Fruit fly (Drosophila melanogaster): Measurements from ENCODE around the gene CG13272.

Gene CG13272

dm6 chr2L:16837158-16837557 is 32.5 kb downstream of the CG13272 start, which contains the start of gene Nepl9:
Nepl9 (minus strand) TSS chr2L:16837258.
- TF ChIP-seq CG8301 (tag; optimal IDR thresholded peaks at IDR 0.05) (no peak), EcR (GFP tag; optimal IDR thresholded peaks at IDR 0.05) (no peak), fd96Ca (GFP tag; IDR thresholded peaks at IDR 0.05) (no peak), rn (GFP tag; IDR thresholded peaks at IDR 0.05) (no peak), CG9948 (tag; optimal IDR thresholded peaks at IDR 0.05) (no peak), gl (tag; optimal IDR thresholded peaks at IDR 0.05) (no peak), CG17806 (tag; optimal IDR thresholded peaks at IDR 0.05) (no peak), Pif1A (GFP tag; optimal IDR thresholded peaks at IDR 0.05) (no peak), Snoo (tag; optimal IDR thresholded peaks at IDR 0.05) (no peak), CG14655 (GFP tag; optimal IDR thresholded peaks at IDR 0.05) (no peak)

DNA sequence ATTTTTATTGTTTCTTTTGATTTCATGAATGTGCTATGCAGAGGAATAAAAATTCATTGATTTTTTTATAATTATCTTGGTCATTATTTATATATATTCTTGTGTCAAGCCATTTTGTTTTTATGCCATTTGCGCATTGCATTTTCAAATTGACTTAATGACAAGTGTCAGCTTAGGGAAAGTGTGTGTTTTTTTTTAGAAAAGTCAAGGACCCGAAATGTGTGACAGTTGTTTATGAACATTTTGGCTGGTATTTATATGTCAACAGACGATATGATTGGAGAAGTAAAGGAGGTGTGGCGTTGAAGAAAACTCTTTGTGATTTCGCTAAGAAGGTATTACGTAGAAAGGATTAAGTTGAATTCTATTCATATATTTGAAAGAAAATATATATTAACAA is 33.0 kb downstream of the CG13272 start, which contains the start of the genes SclA and SclB:
TSS of gene SclA (plus strand) at position 301 of the 400 bp plus-strand sequence.
TSS of gene SclB (plus strand) at position 301 of the 400 bp plus-strand sequence.
- TF ChIP-seq CG14655 (GFP tag; optimal IDR thresholded peaks at IDR 0.05): no peak
- TF ChIP-seq CG8301 (tag; optimal IDR thresholded peaks at IDR 0.05): no peak
- TF ChIP-seq CG32121 (GFP tag; IDR thresholded peaks at IDR 0.05): no peak

dm6 chr2L:16839665-16840064 is 35.0 kb downstream of the CG13272 start:
- TF ChIP-seq CG13204 (GFP tag; optimal IDR thresholded peaks at IDR 0.05): no peak

- peak; percentile 27 for TF ChIP-seq Pif1B (GFP tag; optimal IDR thresholded peaks at IDR 0.05)
- no peak for TF ChIP-seq CG13204 (GFP tag; optimal IDR thresholded peaks at IDR 0.05)
- peak; percentile 52 for TF ChIP-seq Pif1A (GFP tag; optimal IDR thresholded peaks at IDR 0.05)
- no peak for TF ChIP-seq CG8301 (tag; optimal IDR thresholded peaks at IDR 0.05)
- no peak for TF ChIP-seq CG9948 (tag; optimal IDR thresholded peaks at IDR 0.05)
- TF ChIP-seq gl (tag; optimal IDR thresholded peaks at IDR 0.05): no peak
- TF ChIP-seq rn (GFP tag; IDR thresholded peaks at IDR 0.05): no peak
- no peak for TF ChIP-seq Ets98B (GFP tag; IDR thresholded peaks at IDR 0.05)
- TF ChIP-seq D1 (tag; optimal IDR thresholded peaks at IDR 0.05): no peak
These were observed 37.8 kb downstream of the CG13272 start for dm6 chr2L:16842505-16842904.

DNA sequence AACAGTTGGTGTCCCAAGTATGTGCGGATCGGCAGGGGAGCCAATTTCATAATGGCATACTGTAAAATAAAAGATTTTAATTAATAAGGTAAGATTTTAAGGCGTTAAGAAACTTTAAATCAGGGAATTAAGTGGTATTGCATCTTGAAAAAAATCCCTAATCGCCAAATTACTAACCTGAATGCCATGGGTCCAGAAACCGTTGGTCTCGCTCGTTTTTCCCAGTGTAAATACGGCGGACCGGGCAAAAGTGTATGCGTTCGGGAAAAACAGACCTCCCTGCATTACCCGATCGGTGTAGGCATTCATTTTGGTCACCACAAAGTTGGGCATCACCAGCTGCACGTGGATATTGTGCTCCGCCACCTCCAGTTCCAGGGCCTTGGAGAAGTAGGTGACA is 38.7 kb downstream of the CG13272 start:
- 0 out of 2 replicates have a peak, but pooled peaks have one; percentile 7 for TF ChIP-seq Ets98B (GFP tag; IDR thresholded peaks at IDR 0.05)
- TF ChIP-seq CG15710 (tag; optimal IDR thresholded peaks at IDR 0.05): no peak
- TF ChIP-seq CG4496 (GFP tag; IDR thresholded peaks at IDR 0.05): peak; percentile 41; the same call in 1 of the 3 replicates
- no peak for TF ChIP-seq Pif1A (GFP tag; optimal IDR thresholded peaks at IDR 0.05)
- peak; percentile 46 for TF ChIP-seq CG32121 (GFP tag; IDR thresholded peaks at IDR 0.05)
- TF ChIP-seq Snoo (tag; optimal IDR thresholded peaks at IDR 0.05): peak; percentile 40
- TF ChIP-seq gl (tag; optimal IDR thresholded peaks at IDR 0.05): no peak
- peak; percentile 24 for TF ChIP-seq CG14655 (GFP tag; optimal IDR thresholded peaks at IDR 0.05)
- TF ChIP-seq CG9948 (tag; optimal IDR thresholded peaks at IDR 0.05): peak; percentile 7
- TF ChIP-seq CG8301 (tag; optimal IDR thresholded peaks at IDR 0.05): peak; percentile 28

- TF ChIP-seq rn (GFP tag; IDR thresholded peaks at IDR 0.05): no peak
- no peak for TF ChIP-seq gl (tag; optimal IDR thresholded peaks at IDR 0.05)
- TF ChIP-seq Pif1B (GFP tag; optimal IDR thresholded peaks at IDR 0.05): no peak
- no peak for TF ChIP-seq CG13204 (GFP tag; optimal IDR thresholded peaks at IDR 0.05)
These were observed 40.5 kb downstream of the CG13272 start for dm6 chr2L:16845179-16845578.

dm6 chr2L:16846742-16847346 is 42.2 kb downstream of the CG13272 start:
- no peak for TF ChIP-seq Pif1B (GFP tag; optimal IDR thresholded peaks at IDR 0.05)
- peak; percentile 61 for TF ChIP-seq EcR (GFP tag; optimal IDR thresholded peaks at IDR 0.05)
- TF ChIP-seq CG12605 (GFP tag; IDR thresholded peaks at IDR 0.05): no peak

DNA sequence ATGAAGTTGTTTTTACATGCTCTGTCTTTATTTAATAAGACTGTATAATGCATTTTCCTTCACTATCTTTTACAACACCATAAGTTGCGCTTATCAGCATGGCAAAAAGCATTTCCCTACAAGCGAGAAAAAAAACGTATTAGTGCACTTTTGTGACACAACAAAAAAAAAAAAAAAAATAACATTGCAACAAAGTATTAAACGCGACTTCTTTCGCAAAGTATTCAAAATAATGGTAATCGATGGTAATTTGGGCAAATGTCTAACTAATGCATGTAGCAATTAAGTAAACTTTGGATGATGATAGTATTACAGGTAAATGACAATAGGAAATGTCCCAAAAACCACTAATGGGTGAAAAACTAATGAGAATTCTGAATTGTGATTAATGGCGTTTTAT is 43.3 kb downstream of the CG13272 start:
- no peak for TF ChIP-seq Pif1A (GFP tag; optimal IDR thresholded peaks at IDR 0.05)
- no peak for TF ChIP-seq CG13204 (GFP tag; optimal IDR thresholded peaks at IDR 0.05)
- no peak for TF ChIP-seq CG17806 (tag; optimal IDR thresholded peaks at IDR 0.05)
- TF ChIP-seq CG8159 (tag; optimal IDR thresholded peaks at IDR 0.05): no peak
- no peak for TF ChIP-seq CG14655 (GFP tag; optimal IDR thresholded peaks at IDR 0.05)
- TF ChIP-seq CG9948 (tag; optimal IDR thresholded peaks at IDR 0.05): no peak
- no peak for TF ChIP-seq Pif1B (GFP tag; optimal IDR thresholded peaks at IDR 0.05)
- no peak for TF ChIP-seq CG4496 (GFP tag; IDR thresholded peaks at IDR 0.05)
- TF ChIP-seq CG8301 (tag; optimal IDR thresholded peaks at IDR 0.05): no peak
- no peak; the same call in 1 of the 2 replicates for TF ChIP-seq CG12605 (GFP tag; IDR thresholded peaks at IDR 0.05)
- TF ChIP-seq rn (GFP tag; IDR thresholded peaks at IDR 0.05): no peak
- no peak for TF ChIP-seq CG32121 (GFP tag; IDR thresholded peaks at IDR 0.05)
- TF ChIP-seq gl (tag; optimal IDR thresholded peaks at IDR 0.05): no peak
- TF ChIP-seq CG34367 (tag; optimal IDR thresholded peaks at IDR 0.05): no peak
- TF ChIP-seq D1 (tag; optimal IDR thresholded peaks at IDR 0.05): no peak
- TF ChIP-seq CG15710 (tag; optimal IDR thresholded peaks at IDR 0.05): no peak
- no peak for TF ChIP-seq fd96Ca (GFP tag; IDR thresholded peaks at IDR 0.05)
- no peak for TF ChIP-seq EcR (GFP tag; optimal IDR thresholded peaks at IDR 0.05)
- TF ChIP-seq Ets98B (GFP tag; IDR thresholded peaks at IDR 0.05): no peak
- TF ChIP-seq Snoo (tag; optimal IDR thresholded peaks at IDR 0.05): no peak

Measured in whole organism, pupa.